Fruit fly (Drosophila melanogaster) whole organism, prepupa: ENCODE data around the gene CG43902.
A peak's percentile ranks its signal among the peaks of the same experiment; 100 is the strongest.

Source experiments
- CG6163 ChIP-seq: fragments of 200-800 bp; sonication (Bioruptor generic); IDR thresholded peaks from 3 replicates; pipeline ENCODE4 v1.3.6; 2022; ENCODE audit warnings: missing biosample characterization, missing genetic modification characterization
- OdsH ChIP-seq: fragments of 200-800 bp; sonication (Bioruptor generic); optimal IDR thresholded peaks from 3 replicates; lab custom pipeline; 2016; ENCODE audit warnings: missing biosample characterization, missing genetic modification characterization
- Sox102F ChIP-seq: fragments of 200-800 bp; sonication (Bioruptor generic); optimal IDR thresholded peaks from 2 replicates; lab custom pipeline; 2016; ENCODE audit warnings: missing biosample characterization, mild to moderate bottlenecking, missing genetic modification characterization

- TF ChIP-seq Sox102F: peak; percentile 1
- peak; percentile 54; the same call in 2 of the 3 replicates for TF ChIP-seq CG6163 (GFP tag; lab: Robert Waterston, UW)
- peak; percentile 41 for TF ChIP-seq OdsH (GFP tag; lab: Kevin White, UChicago)
Measured at dm6 chrX:10125629-10126028, 32.6 kb upstream of the CG43902 start.
